Fruit fly (Drosophila melanogaster) whole organism, prepupa: ENCODE results near the gene Adck5.

Experiments used
- CG15336 ChIP-seq: fragments of 200-800 bp; sonication (Bioruptor generic); IDR thresholded peaks from 2 replicates; pipeline ENCODE4 v1.3.6; 2022; ENCODE audit warnings: missing biosample characterization, missing genetic modification characterization
- CG6163 ChIP-seq: fragments of 200-800 bp; sonication (Bioruptor generic); IDR thresholded peaks from 3 replicates; pipeline ENCODE4 v1.3.6; 2022; ENCODE audit warnings: missing biosample characterization, missing genetic modification characterization
- CG6792 ChIP-seq: fragments of 200-800 bp; sonication (Bioruptor generic); optimal IDR thresholded peaks from 3 replicates; lab custom pipeline; 2016; ENCODE audit warnings: missing biosample characterization, missing genetic modification characterization
- CG6808 ChIP-seq: fragments of 200-800 bp; sonication (Bioruptor generic); optimal IDR thresholded peaks from 3 replicates; lab custom pipeline; 2017; ENCODE audit warnings: missing biosample characterization, missing genetic modification characterization, mild to moderate bottlenecking, moderate library complexity, missing genetic modification reagents
- Gug ChIP-seq: fragments of 200-800 bp; sonication (Bioruptor generic); IDR thresholded peaks from 2 replicates; pipeline ENCODE4 v1.3.6; 2022; ENCODE audit warnings: missing biosample characterization, missing genetic modification characterization
- dsx ChIP-seq: fragments of 200-800 bp; optimal IDR thresholded peaks from 3 replicates; lab custom pipeline; 2019; ENCODE audit warnings: missing biosample characterization, mild to moderate bottlenecking, missing genetic modification characterization, moderate library complexity; ENCODE audit not compliant: poor library complexity, severe bottlenecking

DNA sequence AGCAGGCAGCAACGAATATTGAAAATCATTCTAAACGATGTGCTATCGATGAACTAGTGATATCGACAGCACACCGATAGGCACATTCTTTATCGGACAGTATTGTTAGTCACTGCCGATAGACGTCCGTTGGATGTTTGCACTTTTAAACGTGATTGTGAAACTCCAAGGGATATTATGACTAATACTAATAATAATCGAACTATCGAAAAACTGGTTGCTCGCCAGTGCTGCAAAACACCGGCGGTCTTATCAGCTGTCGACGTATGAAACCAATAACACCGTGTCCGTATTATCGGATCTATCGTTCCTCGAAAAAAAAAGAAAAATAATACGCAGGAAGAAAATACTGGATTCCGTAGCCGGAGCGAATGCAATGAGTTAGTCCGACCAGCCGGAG, 40.9 kb downstream of the Adck5 start, which contains the start of the genes Ube3a and CG7600:
- TF ChIP-seq dsx (GFP tag; lab: Kevin White, UChicago) (peak; percentile 22), CG6792 (GFP tag; lab: Kevin White, UChicago) (no peak), CG6808 (no peak), Gug (no peak), CG15336 (GFP tag; lab: Robert Waterston, UW) (peak; percentile 32; the same call in 1 of the 2 replicates), CG6163 (peak; percentile 43; the same call in 1 of the 3 replicates)
